Worm (Caenorhabditis elegans): Measurements from ENCODE around the gene T19D12.10.

- no peak for TF ChIP-seq egl-27 (tag; optimal IDR thresholded peaks at IDR 0.05)
- TF ChIP-seq mdl-1 (tag; optimal IDR thresholded peaks at IDR 0.05): no peak
- no peak for TF ChIP-seq ceh-16 (tag; optimal IDR thresholded peaks at IDR 0.05)
- TF ChIP-seq Y55F3AM.14 (GFP tag; optimal IDR thresholded peaks at IDR 0.05): no peak
- no peak for TF ChIP-seq unc-62 (GFP tag; optimal IDR thresholded peaks at IDR 0.05)
- no peak for TF ChIP-seq F13H6.1 (tag; optimal IDR thresholded peaks at IDR 0.05)
- no peak for TF ChIP-seq elt-3 (tag; optimal IDR thresholded peaks at IDR 0.05)
- no peak for TF ChIP-seq ztf-4 (tag; optimal IDR thresholded peaks at IDR 0.05)
- TF ChIP-seq zag-1 (tag; optimal IDR thresholded peaks at IDR 0.05): no peak
Observed at ce11 chrII:6698784-6699183, 40.1 kb upstream of the T19D12.10 start, which contains the start of gene C18H9.1.
